Fruit fly (Drosophila melanogaster) Kc167 (cell line): ENCODE measurements around the gene CG14626.

ENCODE experiments used
- Myc ChIP-seq: fragments of >200 bp; optimal IDR thresholded peaks from 2 replicates; lab custom pipeline; 2017; ENCODE audit warnings: missing external identifiers
- h ChIP-seq: fragments of >200 bp; optimal IDR thresholded peaks from 3 replicates; lab custom pipeline; 2018; ENCODE audit warnings: missing external identifiers
- insv ChIP-seq: fragments of >200 bp; optimal IDR thresholded peaks from 3 replicates; lab custom pipeline; 2018; ENCODE audit warnings: missing external identifiers
- ttk ChIP-seq: sonication (Bioruptor generic); optimal IDR thresholded peaks from 2 replicates; lab custom pipeline; 2017; ENCODE audit warnings: missing external identifiers

dm6 chrX:1170117-1170878 is 14.3 kb upstream of the CG14626 start, which contains the start of gene CG11378:
- TF ChIP-seq h (lab: Kevin White, UChicago) (no peak), ttk (no peak), insv (lab: Kevin White, UChicago) (no peak), Myc (lab: Kevin White, UChicago) (no peak)
